Worm (Caenorhabditis elegans) whole organism, young adult: Measurements from ENCODE around the gene nhr-126.

Experiments used
- F10E7.11 ChIP-seq: sonication (generic microtip); optimal IDR thresholded peaks from 2 replicates; lab custom pipeline; 2017; ENCODE audit warnings: mild to moderate bottlenecking, missing genetic modification characterization, moderate library complexity, missing compliant biosample characterization
- F49E8.2 ChIP-seq: sonication (generic microtip); optimal IDR thresholded peaks from 3 replicates; lab custom pipeline; 2017; ENCODE audit warnings: missing genetic modification characterization, mild to moderate bottlenecking, missing compliant biosample characterization, antibody characterized with exemption, moderate library complexity; ENCODE audit not compliant: insufficient read depth
- T26A5.8 ChIP-seq: sonication (generic microtip); optimal IDR thresholded peaks from 2 replicates; lab custom pipeline; 2016; ENCODE audit warnings: missing genetic modification characterization, missing compliant biosample characterization
- Y79H2A.3 ChIP-seq: fragments of 200-800 bp; sonication (Bioruptor generic); conservative IDR thresholded peaks from 2 replicates; pipeline ENCODE4 v1.3.6; 2022; ENCODE audit warnings: missing genetic modification reagents, missing genetic modification characterization, missing compliant biosample characterization
- lin-54 ChIP-seq: fragments of 200-800 bp; sonication (Bioruptor generic); optimal IDR thresholded peaks from 2 replicates; lab custom pipeline; 2018; ENCODE audit warnings: mild to moderate bottlenecking, missing genetic modification characterization, missing compliant biosample characterization
- mes-4 ChIP-seq: sonication (generic microtip); optimal IDR thresholded peaks from 2 replicates; lab custom pipeline; 2016; ENCODE audit warnings: missing genotype, missing genetic modification characterization, missing compliant biosample characterization
- nhr-120 ChIP-seq: fragments of 200-800 bp; sonication (Bioruptor generic); IDR thresholded peaks from 2 replicates; pipeline ENCODE4 v1.3.6; 2022; ENCODE audit warnings: missing genetic modification characterization, missing compliant biosample characterization
- pha-4 ChIP-seq: fragments of 150-350 bp; sonication (generic microtip); optimal IDR thresholded peaks from 2 replicates; lab custom pipeline; 2014; ENCODE audit warnings: missing biosample characterization, missing genetic modification reagents, missing genetic modification characterization
- snpc-4 ChIP-seq, 5 experiments: fragments of 150-350 bp in 1 of 5; sonication (generic microtip) in 4 of 5; optimal IDR thresholded peaks; 2 replicates each; lab custom pipeline; 2014 to 2018; ENCODE audit warnings: missing genetic modification characterization in 5 of 5, missing biosample characterization in 3 of 5, antibody characterized with exemption in 2 of 5, mild to moderate bottlenecking in 2 of 5, missing compliant biosample characterization in 2 of 5, missing genotype in 2 of 5, moderate library complexity in 2 of 5, missing genetic modification reagents in 1 of 5

DNA sequence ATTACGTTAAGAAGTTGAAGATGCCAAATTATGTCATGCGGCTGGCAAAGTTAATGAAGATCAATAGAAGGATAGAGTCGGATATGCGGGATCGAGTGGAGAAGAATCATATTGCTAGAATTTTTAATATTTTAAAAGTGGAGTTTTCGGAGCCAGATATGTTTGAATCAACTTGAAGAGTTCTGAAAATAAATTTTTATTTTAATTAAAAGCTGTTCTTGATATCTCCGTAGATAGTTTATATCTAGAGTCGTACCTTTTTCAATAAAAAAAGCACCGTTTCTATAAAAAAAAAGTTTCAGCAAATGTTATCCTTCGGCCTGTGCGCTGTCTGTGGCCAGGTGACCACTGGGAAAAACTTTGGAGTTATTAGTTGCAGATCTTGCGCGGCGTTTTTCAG lies 4.3 kb downstream of the nhr-126 start, which contains the start of gene nhr-96:
- TF ChIP-seq F10E7.11 (tag; lab: Kevin White, UChicago) (no peak), F49E8.2 (tag; lab: Kevin White, UChicago) (no peak), nhr-120 (GFP tag; lab: Robert Waterston, UW) (no peak), T26A5.8 (tag; lab: Kevin White, UChicago) (no peak), pha-4 (tag; lab: Kevin White, UChicago) (no peak), mes-4 (no peak), lin-54 (no peak), Y79H2A.3 (GFP tag; lab: Robert Waterston, UW) (no peak), snpc-4 (GFP tag; optimal IDR thresholded peaks at IDR 0.05; lab: Kevin White, UChicago) (no peak), snpc-4 (tag; optimal IDR thresholded peaks at IDR 0.05; lab: Kevin White, UChicago) (no peak)
